Worm (Caenorhabditis elegans) whole organism, L4 larva: ENCODE data around the gene msp-81.

ENCODE experiments used
- D1046.2 ChIP-seq: fragments of 200-800 bp; sonication (Bioruptor generic); IDR thresholded peaks from 2 replicates; pipeline ENCODE4 v1.3.6; 2022; ENCODE audit warnings: missing genetic modification characterization, missing compliant biosample characterization
- F10B5.3 ChIP-seq: sonication (generic microtip); optimal IDR thresholded peaks from 2 replicates; lab custom pipeline; 2016; ENCODE audit warnings: mild to moderate bottlenecking, missing genetic modification characterization, missing compliant biosample characterization
- F26F4.8 ChIP-seq: fragments of 200-800 bp; sonication (Bioruptor generic); conservative IDR thresholded peaks from 2 replicates; pipeline ENCODE4 v1.3.6; 2022; ENCODE audit warnings: missing genetic modification characterization, missing compliant biosample characterization
- F44E2.7 ChIP-seq: fragments of 200-800 bp; sonication (Bioruptor generic); IDR thresholded peaks from 2 replicates; pipeline ENCODE4 v2.1.2; 2022; ENCODE audit warnings: missing genetic modification characterization, missing compliant biosample characterization
- F49E8.2 ChIP-seq: sonication (generic microtip); optimal IDR thresholded peaks from 2 replicates; lab custom pipeline; 2016; ENCODE audit warnings: missing compliant biosample characterization, mild to moderate bottlenecking, missing genetic modification characterization, borderline replicate concordance
- R02D3.7 ChIP-seq: fragments of 150-350 bp; sonication (generic microtip); optimal IDR thresholded peaks from 3 replicates; lab custom pipeline; 2014; ENCODE audit warnings: missing biosample characterization, missing genetic modification characterization
- T20F7.1 ChIP-seq: fragments of 200-800 bp; sonication (Bioruptor generic); optimal IDR thresholded peaks from 2 replicates; lab custom pipeline; 2018; ENCODE audit warnings: mild to moderate bottlenecking, missing genetic modification characterization, missing compliant biosample characterization
- T26A8.4 ChIP-seq: fragments of 200-800 bp; sonication (Bioruptor generic); IDR thresholded peaks from 2 replicates; pipeline ENCODE4 v1.3.6; 2022; ENCODE audit warnings: missing genetic modification characterization, missing compliant biosample characterization
- Y48G9A.11 ChIP-seq: fragments of 200-800 bp; sonication (Bioruptor generic); IDR thresholded peaks from 2 replicates; pipeline ENCODE4 v1.3.6; 2022; ENCODE audit warnings: missing genetic modification reagents, missing genetic modification characterization, missing compliant biosample characterization
- ceh-20 ChIP-seq: fragments of 200-800 bp; sonication (Bioruptor generic); IDR thresholded peaks from 2 replicates; pipeline ENCODE4 v1.3.6; 2022; ENCODE audit warnings: missing genetic modification reagents, missing genetic modification characterization, missing compliant biosample characterization
- ceh-28 ChIP-seq: fragments of 150-350 bp; optimal IDR thresholded peaks from 2 replicates; lab custom pipeline; 2014; ENCODE audit warnings: missing biosample characterization, missing genetic modification reagents, missing genetic modification characterization
- ceh-32 ChIP-seq: sonication (generic microtip); optimal IDR thresholded peaks from 2 replicates; lab custom pipeline; 2016; ENCODE audit warnings: mild to moderate bottlenecking, missing genetic modification characterization, missing compliant biosample characterization; ENCODE audit not compliant: poor library complexity
- ceh-62 ChIP-seq: sonication (generic microtip); optimal IDR thresholded peaks from 2 replicates; lab custom pipeline; 2017; ENCODE audit warnings: missing biosample characterization, missing genetic modification characterization
- ces-1 ChIP-seq: fragments of 150-350 bp; sonication (generic microtip); optimal IDR thresholded peaks from 4 replicates; lab custom pipeline; 2014; ENCODE audit warnings: missing biosample characterization, missing genetic modification reagents, missing genetic modification characterization
- daf-19 ChIP-seq: fragments of 200-800 bp; sonication (Bioruptor generic); conservative IDR thresholded peaks from 2 replicates; pipeline ENCODE4 v1.3.6; 2022; ENCODE audit warnings: missing genetic modification characterization, missing compliant biosample characterization
- daf-8 ChIP-seq: fragments of 200-800 bp; sonication (Bioruptor generic); IDR thresholded peaks from 2 replicates; pipeline ENCODE4 v1.3.6; 2022; ENCODE audit warnings: missing genetic modification characterization, missing compliant biosample characterization
- dmd-6 ChIP-seq: fragments of 200-800 bp; sonication (Bioruptor generic); IDR thresholded peaks from 2 replicates; pipeline ENCODE4 v1.3.6; 2022; ENCODE audit warnings: missing genetic modification reagents, missing genetic modification characterization, missing compliant biosample characterization
- dmd-8 ChIP-seq: fragments of 200-800 bp; sonication (Bioruptor generic); IDR thresholded peaks from 2 replicates; pipeline ENCODE4 v1.3.6; 2022; ENCODE audit warnings: missing genetic modification characterization, missing compliant biosample characterization
- dve-1 ChIP-seq: sonication (generic microtip); optimal IDR thresholded peaks from 2 replicates; lab custom pipeline; 2017; ENCODE audit warnings: antibody characterized with exemption, mild to moderate bottlenecking, missing genetic modification characterization, missing compliant biosample characterization; ENCODE audit not compliant: insufficient read depth
- hlh-11 ChIP-seq: fragments of 200-800 bp; sonication (Bioruptor generic); optimal IDR thresholded peaks from 2 replicates; lab custom pipeline; 2018; ENCODE audit warnings: mild to moderate bottlenecking, missing genetic modification characterization, missing compliant biosample characterization
- hlh-30 ChIP-seq: sonication (generic microtip); optimal IDR thresholded peaks from 2 replicates; lab custom pipeline; 2017; ENCODE audit warnings: antibody characterized with exemption, mild to moderate bottlenecking, missing genetic modification characterization, missing compliant biosample characterization; ENCODE audit not compliant: insufficient read depth
- hmg-1.1 ChIP-seq: fragments of 200-800 bp; sonication (Bioruptor generic); IDR thresholded peaks from 2 replicates; pipeline ENCODE4 v1.3.6; 2022; ENCODE audit warnings: missing genetic modification reagents, missing genetic modification characterization, missing compliant biosample characterization
- lin-39 ChIP-seq: fragments of 150-350 bp; optimal IDR thresholded peaks from 2 replicates; lab custom pipeline; 2014; ENCODE audit warnings: missing biosample characterization, missing genetic modification reagents, missing genetic modification characterization
- lir-3 ChIP-seq: sonication (generic microtip); optimal IDR thresholded peaks from 2 replicates; lab custom pipeline; 2016; ENCODE audit warnings: mild to moderate bottlenecking, missing genetic modification characterization, missing compliant biosample characterization
- mdl-1 ChIP-seq, 2 experiments: fragments of 150-350 bp in 1 of 2; sonication (generic microtip) in 1 of 2; optimal IDR thresholded peaks; 2 replicates each; lab custom pipeline; 2014 to 2017; ENCODE audit warnings: missing biosample characterization in 2 of 2, missing genetic modification characterization in 2 of 2
- mdt-29 ChIP-seq: fragments of 200-800 bp; sonication (Bioruptor generic); IDR thresholded peaks from 2 replicates; pipeline ENCODE4 v1.3.6; 2022; ENCODE audit warnings: missing genetic modification reagents, missing genetic modification characterization, missing compliant biosample characterization
- mes-2 ChIP-seq: sonication (generic microtip); optimal IDR thresholded peaks from 2 replicates; lab custom pipeline; 2016; ENCODE audit warnings: missing genotype, mild to moderate bottlenecking, missing genetic modification characterization, missing compliant biosample characterization; ENCODE audit not compliant: poor library complexity, severe bottlenecking
- nhr-10 ChIP-seq: fragments of 150-350 bp; optimal IDR thresholded peaks from 2 replicates; lab custom pipeline; 2014; ENCODE audit warnings: missing biosample characterization, missing genetic modification characterization
- nhr-102 ChIP-seq: sonication (generic microtip); optimal IDR thresholded peaks from 2 replicates; lab custom pipeline; 2016; ENCODE audit warnings: mild to moderate bottlenecking, missing genetic modification characterization, moderate library complexity, missing compliant biosample characterization
- nhr-111 ChIP-seq: fragments of 200-800 bp; sonication (Bioruptor generic); optimal IDR thresholded peaks from 2 replicates; lab custom pipeline; 2018; ENCODE audit warnings: mild to moderate bottlenecking, missing genetic modification characterization, missing compliant biosample characterization
- nhr-237 ChIP-seq: sonication (generic microtip); optimal IDR thresholded peaks from 2 replicates; lab custom pipeline; 2017; ENCODE audit warnings: missing biosample characterization, missing genetic modification characterization
- nhr-28 ChIP-seq: fragments of 150-350 bp; optimal IDR thresholded peaks from 2 replicates; lab custom pipeline; 2014; ENCODE audit warnings: missing biosample characterization, missing genetic modification characterization
- nhr-48 ChIP-seq: sonication (generic microtip); optimal IDR thresholded peaks from 2 replicates; lab custom pipeline; 2016; ENCODE audit warnings: mild to moderate bottlenecking, missing genetic modification characterization, missing compliant biosample characterization
- nhr-6 ChIP-seq: fragments of 150-350 bp; optimal IDR thresholded peaks from 2 replicates; lab custom pipeline; 2014; ENCODE audit warnings: missing biosample characterization, missing genetic modification characterization
- nhr-77 ChIP-seq: fragments of 150-350 bp; optimal IDR thresholded peaks from 2 replicates; lab custom pipeline; 2014; ENCODE audit warnings: missing biosample characterization, missing genetic modification characterization
- pha-4 ChIP-seq, 2 experiments: fragments of 150-350 bp in 1 of 2; fragments of 200-800 bp in 1 of 2; sonication (Bioruptor generic) in 1 of 2; IDR thresholded peaks in 1 of 2; optimal IDR thresholded peaks in 1 of 2; 2 replicates each; pipeline versions ENCODE4 v1.3.6 to Lab custom; 2014 to 2022; ENCODE audit warnings: missing genetic modification characterization in 2 of 2, missing genetic modification reagents in 2 of 2, missing biosample characterization in 1 of 2, missing compliant biosample characterization in 1 of 2
- php-3 ChIP-seq: fragments of 200-800 bp; sonication (Bioruptor generic); IDR thresholded peaks from 2 replicates; pipeline ENCODE4 v1.3.6; 2022; ENCODE audit warnings: missing genetic modification reagents, missing genetic modification characterization, missing compliant biosample characterization
- sdz-12 ChIP-seq: fragments of 200-800 bp; sonication (Bioruptor generic); optimal IDR thresholded peaks from 2 replicates; lab custom pipeline; 2018; ENCODE audit warnings: mild to moderate bottlenecking, missing genetic modification characterization, missing compliant biosample characterization
- skn-1 ChIP-seq: fragments of 150-350 bp; optimal IDR thresholded peaks from 2 replicates; lab custom pipeline; 2014; ENCODE audit warnings: missing biosample characterization, missing genetic modification characterization
- tag-97 ChIP-seq: fragments of 200-800 bp; sonication (Bioruptor generic); IDR thresholded peaks from 2 replicates; pipeline ENCODE4 v1.3.6; 2022; ENCODE audit warnings: missing genetic modification characterization, missing compliant biosample characterization
- unc-130 ChIP-seq: sonication (generic microtip); optimal IDR thresholded peaks from 2 replicates; lab custom pipeline; 2016; ENCODE audit warnings: missing genetic modification reagents, missing genetic modification characterization, missing compliant biosample characterization
- unc-39 ChIP-seq: sonication (generic microtip); optimal IDR thresholded peaks from 2 replicates; lab custom pipeline; 2017; ENCODE audit warnings: missing biosample characterization, missing genetic modification characterization
- unc-62 ChIP-seq, 3 experiments: fragments of 150-350 bp in 1 of 3; sonication (generic microtip); optimal IDR thresholded peaks in 2 of 3; peaks in 1 of 3; 1 replicate in 1 of 3; 2 replicates in 2 of 3; lab custom pipeline; 2014 to 2017; ENCODE audit warnings: missing biosample characterization in 3 of 3, missing genetic modification characterization in 3 of 3, missing genetic modification reagents in 3 of 3, missing genotype in 1 of 3
- zfp-3 ChIP-seq: fragments of 200-800 bp; sonication (Bioruptor generic); conservative IDR thresholded peaks from 2 replicates; pipeline ENCODE4 v1.3.6; 2022; ENCODE audit warnings: missing genetic modification reagents, missing genetic modification characterization, missing compliant biosample characterization
- zip-11 ChIP-seq: fragments of 200-800 bp; sonication (Bioruptor generic); IDR thresholded peaks from 2 replicates; pipeline ENCODE4 v1.3.6; 2022; ENCODE audit warnings: missing genetic modification characterization, missing compliant biosample characterization
- zip-2 ChIP-seq: fragments of 150-350 bp; optimal IDR thresholded peaks from 2 replicates; lab custom pipeline; 2014; ENCODE audit warnings: missing biosample characterization, missing genetic modification characterization
- ztf-11 ChIP-seq: fragments of 150-350 bp; optimal IDR thresholded peaks from 2 replicates; lab custom pipeline; 2014; ENCODE audit warnings: missing biosample characterization, missing genetic modification characterization
- ztf-7 ChIP-seq: fragments of 150-350 bp; optimal IDR thresholded peaks from 2 replicates; lab custom pipeline; 2014; ENCODE audit warnings: missing biosample characterization, missing genetic modification characterization

Gene msp-81

ce11 chrIV:9802711-9803110, 33.5 kb downstream of the msp-81 start, which contains the start of gene fat-3 (continued):
- TF ChIP-seq hlh-11 (tag; lab: Kevin White, UChicago) (peak; percentile 60), ces-1 (GFP tag; lab: Kevin White, UChicago) (no peak), nhr-48 (tag; lab: Kevin White, UChicago) (peak; percentile 4)

ce11 chrIV:9801418-9801817, 34.8 kb downstream of the msp-81 start:
- TF ChIP-seq ceh-20 (GFP tag; lab: Robert Waterston, UW): peak; percentile 85
- no peak for TF ChIP-seq F44E2.7 (GFP tag; lab: Robert Waterston, UW)
- TF ChIP-seq dve-1: peak; percentile 93
- TF ChIP-seq sdz-12 (GFP tag; lab: Kevin White, UChicago): no peak
- no peak for TF ChIP-seq unc-130 (GFP tag; lab: Kevin White, UChicago)
- TF ChIP-seq nhr-77: peak; percentile 92
- TF ChIP-seq nhr-28 (tag; lab: Kevin White, UChicago): peak; percentile 98
- TF ChIP-seq skn-1: no peak
- TF ChIP-seq nhr-48 (tag; lab: Kevin White, UChicago): peak; percentile 78
- peak; percentile 64 for TF ChIP-seq nhr-10
- no peak for TF ChIP-seq lin-39 (tag; lab: Kevin White, UChicago)
- no peak for TF ChIP-seq F49E8.2
- no peak for TF ChIP-seq tag-97 (GFP tag; lab: Robert Waterston, UW)
- TF ChIP-seq nhr-102: peak; percentile 63
- TF ChIP-seq dmd-6 (GFP tag; lab: Robert Waterston, UW): peak; percentile 98
- TF ChIP-seq mes-2 (tag; lab: Kevin White, UChicago): peak; percentile 26
- no peak for TF ChIP-seq zip-2 (tag; lab: Kevin White, UChicago)
- TF ChIP-seq hlh-30 (tag; lab: Kevin White, UChicago): peak; percentile 59
- no peak for TF ChIP-seq daf-19 (GFP tag; lab: Robert Waterston, UW)
- TF ChIP-seq zfp-3 (GFP tag; lab: Robert Waterston, UW): 0 out of 2 replicates have a peak, but pooled peaks have one; percentile 33
- no peak for TF ChIP-seq Y48G9A.11
- TF ChIP-seq ceh-62 (tag; lab: Kevin White, UChicago): no peak
- TF ChIP-seq hmg-1.1 (GFP tag; lab: Robert Waterston, UW): no peak
- TF ChIP-seq dmd-8 (GFP tag; lab: Robert Waterston, UW): no peak
- no peak for TF ChIP-seq ztf-7
- no peak for TF ChIP-seq F26F4.8
- TF ChIP-seq mdt-29 (GFP tag; lab: Robert Waterston, UW): peak; percentile 70
- no peak for TF ChIP-seq ceh-32 (tag; lab: Kevin White, UChicago)
- no peak for TF ChIP-seq R02D3.7 (tag; lab: Kevin White, UChicago)
- peak; percentile 18 to 66 for TF ChIP-seq unc-62 (GFP tag; optimal IDR thresholded peaks at IDR 0.05 in 1 of 2; lab: Kevin White, UChicago)
- no peak for TF ChIP-seq unc-62 (tag; optimal IDR thresholded peaks at IDR 0.05; lab: Kevin White, UChicago)
- no peak for TF ChIP-seq unc-39 (tag; lab: Kevin White, UChicago)
- no peak for TF ChIP-seq nhr-111
- TF ChIP-seq mdl-1 (tag; optimal IDR thresholded peaks at IDR 0.05; lab: Kevin White, UChicago): peak in 1 of 2 experiments; percentile 57
- no peak for TF ChIP-seq T26A8.4 (GFP tag; lab: Robert Waterston, UW)
- TF ChIP-seq nhr-237 (tag; lab: Kevin White, UChicago): no peak
- no peak for TF ChIP-seq ztf-11 (tag; lab: Kevin White, UChicago)
- TF ChIP-seq nhr-6 (tag; lab: Kevin White, UChicago): no peak
- peak; percentile 99 for TF ChIP-seq php-3
- TF ChIP-seq D1046.2 (GFP tag; lab: Robert Waterston, UW): no peak
- TF ChIP-seq T20F7.1 (GFP tag; lab: Kevin White, UChicago): peak; percentile 53
- no peak for TF ChIP-seq F10B5.3
- TF ChIP-seq pha-4 (GFP tag; IDR thresholded peaks at IDR 0.05; lab: Robert Waterston, UW): peak; percentile 36; the same call in 1 of the 2 replicates
- TF ChIP-seq pha-4 (tag; optimal IDR thresholded peaks at IDR 0.05; lab: Kevin White, UChicago): no peak
- TF ChIP-seq lir-3 (tag; lab: Kevin White, UChicago): no peak
- TF ChIP-seq ceh-28: no peak
- TF ChIP-seq daf-8 (GFP tag; lab: Robert Waterston, UW): no peak
- TF ChIP-seq zip-11 (GFP tag; lab: Robert Waterston, UW): no peak
